Fruit fly (Drosophila melanogaster) whole organism, embryonic: Measurements from ENCODE around the gene CG8564.

Experiments used
- Asciz ChIP-seq: fragments of 200-800 bp; sonication (Bioruptor generic); optimal IDR thresholded peaks from 2 replicates; lab custom pipeline; 2017; ENCODE audit warnings: missing biosample characterization, mild to moderate bottlenecking, missing genetic modification characterization, missing genetic modification reagents
- Bdp1 ChIP-seq: fragments of 200-800 bp; sonication (Bioruptor generic); optimal IDR thresholded peaks from 3 replicates; lab custom pipeline; 2016; ENCODE audit warnings: missing biosample characterization, missing genetic modification characterization
- Blimp-1 ChIP-seq: fragments of 200-800 bp; sonication (Bioruptor generic); optimal IDR thresholded peaks from 3 replicates; lab custom pipeline; 2018; ENCODE audit warnings: missing biosample characterization, missing genetic modification characterization, mild to moderate bottlenecking, moderate library complexity, missing genetic modification reagents
- CG10979 ChIP-seq: fragments of 200-800 bp; sonication (Bioruptor generic); optimal IDR thresholded peaks from 2 replicates; lab custom pipeline; 2018; ENCODE audit warnings: missing biosample characterization, mild to moderate bottlenecking, missing genetic modification characterization, moderate library complexity
- CG11093 ChIP-seq: fragments of 200-800 bp; sonication (Bioruptor generic); IDR thresholded peaks from 3 replicates; pipeline ENCODE4 v1.3.6; 2022; ENCODE audit warnings: missing biosample characterization, missing genetic modification characterization
- CG11398 ChIP-seq: fragments of 200-800 bp; sonication (Bioruptor generic); optimal IDR thresholded peaks from 2 replicates; lab custom pipeline; 2016; ENCODE audit warnings: missing biosample characterization, missing genetic modification characterization
- CG13123 ChIP-seq: fragments of 200-800 bp; sonication (Bioruptor generic); optimal IDR thresholded peaks from 2 replicates; lab custom pipeline; 2016; ENCODE audit warnings: missing biosample characterization, missing genetic modification characterization
- CG14050 ChIP-seq: fragments of 200-800 bp; sonication (Bioruptor generic); IDR thresholded peaks from 3 replicates; pipeline ENCODE4 v1.3.6; 2022; ENCODE audit warnings: missing biosample characterization, missing genetic modification characterization
- CG14860 ChIP-seq: fragments of 200-800 bp; sonication (Bioruptor generic); IDR thresholded peaks from 3 replicates; pipeline ENCODE4 v1.3.6; 2022; ENCODE audit warnings: missing biosample characterization, missing genetic modification characterization; ENCODE audit not compliant: partially characterized antibody
- CG1647 ChIP-seq: fragments of 200-800 bp; sonication (Bioruptor generic); optimal IDR thresholded peaks from 3 replicates; lab custom pipeline; 2016; ENCODE audit warnings: missing biosample characterization, missing genetic modification characterization
- CG17186 ChIP-seq: fragments of 200-800 bp; sonication (Bioruptor generic); optimal IDR thresholded peaks from 3 replicates; lab custom pipeline; 2017; ENCODE audit warnings: missing biosample characterization, missing genetic modification reagents, missing genetic modification characterization
- CG17359 ChIP-seq: fragments of 200-800 bp; sonication (Bioruptor generic); optimal IDR thresholded peaks from 3 replicates; lab custom pipeline; 2018; ENCODE audit warnings: missing biosample characterization, mild to moderate bottlenecking, missing genetic modification characterization, moderate library complexity
- CG17829 ChIP-seq: fragments of 200-800 bp; optimal IDR thresholded peaks from 2 replicates; lab custom pipeline; 2019; ENCODE audit warnings: missing biosample characterization, mild to moderate bottlenecking, missing genetic modification characterization, moderate library complexity
- CG2202 ChIP-seq: fragments of 200-800 bp; sonication (Bioruptor generic); optimal IDR thresholded peaks from 2 replicates; lab custom pipeline; 2018; ENCODE audit warnings: missing biosample characterization, mild to moderate bottlenecking, missing genetic modification characterization
- CG3847 ChIP-seq: fragments of 200-800 bp; sonication (Bioruptor generic); IDR thresholded peaks from 2 replicates; pipeline ENCODE4 v1.3.6; 2022; ENCODE audit warnings: missing biosample characterization, missing genetic modification characterization
- CG3995 ChIP-seq: fragments of 200-800 bp; sonication (Bioruptor generic); optimal IDR thresholded peaks from 3 replicates; lab custom pipeline; 2016; ENCODE audit warnings: missing biosample characterization, missing genetic modification characterization
- CG7271 ChIP-seq: fragments of 200-800 bp; sonication (Bioruptor generic); optimal IDR thresholded peaks from 2 replicates; lab custom pipeline; 2018; ENCODE audit warnings: missing biosample characterization, mild to moderate bottlenecking, missing genetic modification characterization, moderate library complexity
- CG8290 ChIP-seq, 3 experiments: fragments of 200-800 bp; sonication (Bioruptor generic); optimal IDR thresholded peaks; 2 replicates each; lab custom pipeline; 2016 to 2019; ENCODE audit warnings: missing biosample characterization in 3 of 3, missing genetic modification characterization in 3 of 3, mild to moderate bottlenecking in 2 of 3, moderate library complexity in 1 of 3
- Camta ChIP-seq: fragments of 200-800 bp; sonication (Bioruptor generic); optimal IDR thresholded peaks from 2 replicates; lab custom pipeline; 2016; ENCODE audit warnings: missing biosample characterization, missing genetic modification characterization
- CoRest ChIP-seq: fragments of 200-800 bp; sonication (Bioruptor generic); optimal IDR thresholded peaks from 3 replicates; lab custom pipeline; 2018; ENCODE audit warnings: missing biosample characterization, mild to moderate bottlenecking, missing genetic modification characterization, moderate library complexity
- CrebB ChIP-seq: fragments of 200-800 bp; sonication (Bioruptor generic); optimal IDR thresholded peaks from 3 replicates; lab custom pipeline; 2018; ENCODE audit warnings: missing biosample characterization, mild to moderate bottlenecking, missing genetic modification characterization
- Gug ChIP-seq: fragments of 200-800 bp; sonication (Bioruptor generic); IDR thresholded peaks from 4 replicates; pipeline ENCODE4 v1.3.6; 2022; ENCODE audit warnings: missing biosample characterization, missing genetic modification characterization
- HLH3B ChIP-seq: fragments of 200-800 bp; sonication (Bioruptor generic); IDR thresholded peaks from 2 replicates; pipeline ENCODE4 v1.3.6; 2022; ENCODE audit warnings: missing biosample characterization, missing genetic modification characterization
- Hr78 ChIP-seq, 2 experiments: fragments of 200-800 bp in 1 of 2; fragments of >200 bp in 1 of 2; sonication (Bioruptor generic) in 1 of 2; optimal IDR thresholded peaks; 2 replicates each; lab custom pipeline; 2017 to 2019; ENCODE audit warnings: missing biosample characterization in 2 of 2, missing genetic modification characterization in 2 of 2, mild to moderate bottlenecking in 1 of 2, moderate library complexity in 1 of 2
- Kr ChIP-seq: fragments of 200-800 bp; sonication (Bioruptor generic); optimal IDR thresholded peaks from 2 replicates; lab custom pipeline; 2017; ENCODE audit warnings: missing biosample characterization, mild to moderate bottlenecking, missing genetic modification characterization
- Max ChIP-seq: fragments of 200-800 bp; sonication (Bioruptor generic); optimal IDR thresholded peaks from 2 replicates; lab custom pipeline; 2016; ENCODE audit warnings: missing biosample characterization, mild to moderate bottlenecking, missing genetic modification characterization
- Mes4 ChIP-seq: fragments of 200-800 bp; sonication (Bioruptor generic); optimal IDR thresholded peaks from 2 replicates; lab custom pipeline; 2016; ENCODE audit warnings: missing biosample characterization, missing genetic modification characterization
- Poxn ChIP-seq: fragments of 200-800 bp; sonication (Bioruptor generic); IDR thresholded peaks from 2 replicates; pipeline ENCODE4 v1.3.6; 2022; ENCODE audit warnings: missing biosample characterization, missing genetic modification characterization
- Ravus ChIP-seq: fragments of 200-800 bp; sonication (Bioruptor generic); IDR thresholded peaks from 2 replicates; pipeline ENCODE4 v1.3.6; 2022; ENCODE audit warnings: missing biosample characterization, missing genetic modification characterization
- ase ChIP-seq: fragments of 200-800 bp; sonication (Bioruptor generic); IDR thresholded peaks from 3 replicates; pipeline ENCODE4 v1.3.6; 2022; ENCODE audit warnings: missing biosample characterization, missing genetic modification characterization
- br ChIP-seq: fragments of >200 bp; optimal IDR thresholded peaks from 2 replicates; lab custom pipeline; 2017
- cg ChIP-seq: fragments of 200-800 bp; sonication (Bioruptor generic); optimal IDR thresholded peaks from 3 replicates; lab custom pipeline; 2019; ENCODE audit warnings: missing biosample characterization, mild to moderate bottlenecking, missing genetic modification characterization, moderate library complexity
- dm ChIP-seq: fragments of 200-800 bp; sonication (Bioruptor generic); optimal IDR thresholded peaks from 3 replicates; lab custom pipeline; 2016; ENCODE audit warnings: missing biosample characterization, missing genetic modification characterization
- dmrt99B ChIP-seq: fragments of 200-800 bp; sonication (Bioruptor generic); optimal IDR thresholded peaks from 2 replicates; lab custom pipeline; 2018; ENCODE audit warnings: missing biosample characterization, mild to moderate bottlenecking, missing genetic modification characterization, moderate library complexity
- dysf ChIP-seq: fragments of 200-800 bp; sonication (Bioruptor generic); IDR thresholded peaks from 3 replicates; pipeline ENCODE4 v1.3.6; 2022; ENCODE audit warnings: missing biosample characterization, missing genetic modification characterization
- fd102C ChIP-seq: fragments of 200-800 bp; sonication (Bioruptor generic); optimal IDR thresholded peaks from 2 replicates; lab custom pipeline; 2018; ENCODE audit warnings: missing biosample characterization, mild to moderate bottlenecking, missing genetic modification characterization, moderate library complexity
- hb ChIP-seq: fragments of 200-800 bp; sonication (Bioruptor generic); IDR thresholded peaks from 3 replicates; pipeline ENCODE4 v1.3.6; 2022; ENCODE audit warnings: missing biosample characterization, missing genetic modification characterization; ENCODE audit not compliant: partially characterized antibody
- hkb ChIP-seq, 2 experiments: fragments of 200-800 bp in 1 of 2; fragments of >200 bp in 1 of 2; sonication (Bioruptor generic) in 1 of 2; IDR thresholded peaks in 1 of 2; optimal IDR thresholded peaks in 1 of 2; 2 replicates each; pipeline versions ENCODE4 v1.3.6 to Lab custom; 2017 to 2022; ENCODE audit warnings: missing biosample characterization in 1 of 2, missing genetic modification characterization in 1 of 2
- kah ChIP-seq: fragments of 200-800 bp; sonication (Bioruptor generic); optimal IDR thresholded peaks from 2 replicates; lab custom pipeline; 2018; ENCODE audit warnings: missing biosample characterization, mild to moderate bottlenecking, missing genetic modification characterization
- lola ChIP-seq, 3 experiments: fragments of >200 bp in 2 of 3; fragments of 200-800 bp in 1 of 3; sonication (Bioruptor generic) in 1 of 3; optimal IDR thresholded peaks; 2 replicates each; lab custom pipeline; 2017 to 2019; ENCODE audit warnings: missing biosample characterization in 3 of 3, missing genetic modification characterization in 3 of 3, mild to moderate bottlenecking in 1 of 3, moderate library complexity in 1 of 3
- mirr ChIP-seq: fragments of 200-800 bp; sonication (Bioruptor generic); optimal IDR thresholded peaks from 3 replicates; lab custom pipeline; 2018; ENCODE audit warnings: missing biosample characterization, mild to moderate bottlenecking, missing genetic modification characterization
- nom ChIP-seq: fragments of 200-800 bp; sonication (Bioruptor generic); optimal IDR thresholded peaks from 2 replicates; lab custom pipeline; 2017; ENCODE audit warnings: missing biosample characterization, missing genetic modification characterization, mild to moderate bottlenecking, moderate library complexity, missing genetic modification reagents
- oc ChIP-seq: fragments of 200-800 bp; sonication (Bioruptor generic); optimal IDR thresholded peaks from 2 replicates; lab custom pipeline; 2018; ENCODE audit warnings: missing biosample characterization, mild to moderate bottlenecking, missing genetic modification characterization, moderate library complexity
- org-1 ChIP-seq: fragments of 200-800 bp; sonication (Bioruptor generic); optimal IDR thresholded peaks from 2 replicates; lab custom pipeline; 2017; ENCODE audit warnings: missing biosample characterization, missing genetic modification characterization
- pfk ChIP-seq: fragments of 200-800 bp; sonication (Bioruptor generic); optimal IDR thresholded peaks from 2 replicates; lab custom pipeline; 2018; ENCODE audit warnings: missing biosample characterization, mild to moderate bottlenecking, missing genetic modification characterization, moderate library complexity
- row ChIP-seq: fragments of 200-800 bp; sonication (Bioruptor generic); IDR thresholded peaks from 3 replicates; pipeline ENCODE4 v1.3.6; 2022; ENCODE audit warnings: missing biosample characterization, missing genetic modification characterization
- sd ChIP-seq: fragments of 200-800 bp; sonication (Bioruptor generic); optimal IDR thresholded peaks from 3 replicates; lab custom pipeline; 2018; ENCODE audit warnings: missing biosample characterization, mild to moderate bottlenecking, missing genetic modification characterization, moderate library complexity
- sob ChIP-seq: fragments of 200-800 bp; sonication (Bioruptor generic); IDR thresholded peaks from 2 replicates; pipeline ENCODE4 v1.3.6; 2022; ENCODE audit warnings: missing biosample characterization, missing genetic modification characterization
- tup ChIP-seq: fragments of 200-800 bp; sonication (Bioruptor generic); optimal IDR thresholded peaks from 2 replicates; lab custom pipeline; 2016; ENCODE audit warnings: missing biosample characterization, mild to moderate bottlenecking, missing genetic modification characterization, moderate library complexity
- wdn ChIP-seq: fragments of 200-800 bp; sonication (Bioruptor generic); IDR thresholded peaks from 2 replicates; pipeline ENCODE4 v1.3.6; 2022; ENCODE audit warnings: missing biosample characterization, missing genetic modification characterization

Gene CG8564

DNA sequence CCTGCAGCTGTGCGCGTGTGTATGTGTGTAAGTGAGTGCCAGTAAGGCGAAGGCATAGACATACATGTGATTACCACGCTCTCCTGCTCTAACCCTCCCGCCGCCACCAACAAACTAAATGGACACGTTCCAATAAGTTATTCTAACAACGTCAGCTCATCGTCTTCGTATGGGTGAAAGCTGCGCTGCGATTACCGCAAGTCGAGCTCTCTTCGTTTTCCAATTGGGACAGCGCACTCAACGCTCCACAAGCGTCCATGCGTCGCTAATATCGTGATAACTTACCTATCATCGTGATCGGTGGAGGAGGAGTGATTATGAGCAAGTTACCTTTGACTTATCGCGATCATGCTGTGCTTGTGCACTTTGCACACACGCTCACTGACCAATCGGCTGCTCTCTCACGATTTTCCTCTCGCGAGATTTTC lies 26.6 kb downstream of the CG8564 start (continued):
- TF ChIP-seq Hr78 (GFP tag; optimal IDR thresholded peaks at IDR 0.05; lab: Kevin White, UChicago) (peak in 1 of 2 experiments; percentile 95), CG14860 (GFP tag; lab: Robert Waterston, UW) (no peak), Mes4 (GFP tag; lab: Kevin White, UChicago) (no peak), Bdp1 (GFP tag; lab: Kevin White, UChicago) (no peak), CrebB (no peak), CG17829 (tag; lab: Kevin White, UChicago) (peak; percentile 9), HLH3B (GFP tag; lab: Robert Waterston, UW) (peak; percentile 58; the same call in 1 of the 2 replicates), tup (no peak), lola (GFP tag; optimal IDR thresholded peaks at IDR 0.05; lab: Kevin White, UChicago) (no peak), row (peak; percentile 46; the same call in 2 of the 3 replicates), CG13123 (no peak), Max (GFP tag; lab: Kevin White, UChicago) (no peak), sd (no peak), hb (GFP tag; lab: Robert Waterston, UW) (no peak), cg (GFP tag; lab: Kevin White, UChicago) (peak; percentile 86), br (lab: Kevin White, UChicago) (no peak), CG11398 (no peak), CG17359 (tag; lab: Kevin White, UChicago) (peak; percentile 75), ase (GFP tag; lab: Robert Waterston, UW) (no peak), CG2202 (tag; lab: Kevin White, UChicago) (no peak), dmrt99B (tag; lab: Kevin White, UChicago) (peak; percentile 32), CG3847 (GFP tag; lab: Robert Waterston, UW) (no peak), pfk (GFP tag; lab: Kevin White, UChicago) (no peak), oc (tag; lab: Kevin White, UChicago) (peak; percentile 50), mirr (GFP tag; lab: Kevin White, UChicago) (peak; percentile 23), Blimp-1 (GFP tag; lab: Kevin White, UChicago) (peak; percentile 33), Gug (GFP tag; lab: Robert Waterston, UW) (no peak), nom (GFP tag; lab: Kevin White, UChicago) (peak; percentile 57), hkb (optimal IDR thresholded peaks at IDR 0.05; lab: Kevin White, UChicago) (no peak), hkb (GFP tag; IDR thresholded peaks at IDR 0.05; lab: Robert Waterston, UW) (peak; percentile 88), sob (no peak), Kr (GFP tag; lab: Kevin White, UChicago) (no peak), dysf (peak; percentile 33; the same call in 1 of the 3 replicates), CG10979 (tag; lab: Kevin White, UChicago) (peak; percentile 0), kah (GFP tag; lab: Kevin White, UChicago) (no peak), CG14050 (GFP tag; lab: Robert Waterston, UW) (no peak), CG8290 (GFP tag; optimal IDR thresholded peaks at IDR 0.05; lab: Kevin White, UChicago) (no peak), CG8290 (tag; optimal IDR thresholded peaks at IDR 0.05; lab: Kevin White, UChicago) (peak in 1 of 2 experiments; percentile 8), dm (GFP tag; lab: Kevin White, UChicago) (peak; percentile 8), Asciz (GFP tag; lab: Kevin White, UChicago) (peak; percentile 59)
- TF ChIP-seq, all 482 proteins: peak for 87

DNA sequence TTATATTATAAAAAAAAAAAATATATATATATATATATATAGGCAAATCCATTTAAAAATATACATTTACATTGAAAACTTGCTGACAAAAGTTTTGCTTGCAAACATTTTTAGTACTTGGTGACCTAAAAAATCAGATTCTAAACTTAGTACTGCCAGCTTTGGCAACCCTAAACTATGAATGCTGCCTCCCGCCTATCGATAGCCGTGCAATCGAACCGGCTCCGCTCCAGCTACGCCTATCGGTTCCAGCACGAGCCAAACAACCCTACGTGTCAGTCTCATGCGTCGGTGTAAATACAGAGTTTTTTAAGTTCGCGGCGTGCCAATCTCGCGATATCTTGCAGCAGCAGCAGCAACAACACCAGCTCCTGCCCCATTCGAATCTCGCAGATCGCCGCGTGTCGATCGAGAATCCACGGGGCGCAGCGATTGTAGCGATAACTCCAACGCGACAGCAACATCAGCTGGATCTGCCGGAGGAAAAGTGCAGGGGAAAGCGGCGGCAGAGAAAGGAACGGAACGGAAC lies 27.3 kb downstream of the CG8564 start, which contains the start of gene Sec63:
Gene Sec63, plus strand, starts transcription at position 238 of the 529 bp plus-strand sequence.
- TF ChIP-seq Camta (no peak), fd102C (GFP tag; lab: Kevin White, UChicago) (no peak), CG17186 (peak; percentile 41), CG11093 (GFP tag; lab: Robert Waterston, UW) (no peak), CG3995 (GFP tag; lab: Kevin White, UChicago) (peak; percentile 27), CG1647 (GFP tag; lab: Kevin White, UChicago) (peak; percentile 17), Ravus (0 out of 2 replicates have a peak, but pooled peaks have one; percentile 9), CoRest (peak; percentile 34), CG7271 (tag; lab: Kevin White, UChicago) (no peak), org-1 (no peak), wdn (GFP tag; lab: Robert Waterston, UW) (peak; percentile 25; the same call in 1 of the 2 replicates), Poxn (GFP tag; lab: Robert Waterston, UW) (no peak)
